Worm (Caenorhabditis elegans) whole organism, L4 larva: ENCODE measurements around the gene srbc-8.

Experiments
- F26F4.8 ChIP-seq: fragments of 200-800 bp; sonication (Bioruptor generic); conservative IDR thresholded peaks from 2 replicates; pipeline ENCODE4 v1.3.6; 2022; ENCODE audit warnings: missing genetic modification characterization, missing compliant biosample characterization
- Y75B8A.6 ChIP-seq: fragments of 200-800 bp; sonication (Bioruptor generic); IDR thresholded peaks from 2 replicates; pipeline ENCODE4 v1.3.6; 2022; ENCODE audit warnings: missing genetic modification reagents, missing genetic modification characterization, missing compliant biosample characterization
- ZK337.2 ChIP-seq: fragments of 200-800 bp; sonication (Bioruptor generic); IDR thresholded peaks from 2 replicates; pipeline ENCODE4 v1.3.6; 2022; ENCODE audit warnings: missing genetic modification reagents, missing genetic modification characterization, missing compliant biosample characterization
- aha-1 ChIP-seq: fragments of 150-350 bp; peaks from one replicate; lab custom pipeline; 2014; ENCODE audit warnings: missing biosample characterization, missing genetic modification characterization
- aly-2 ChIP-seq: sonication (generic microtip); optimal IDR thresholded peaks from 2 replicates; lab custom pipeline; 2018; ENCODE audit warnings: missing biosample characterization, missing genetic modification characterization
- ama-1 ChIP-seq: fragments of 150-350 bp; optimal IDR thresholded peaks from 2 replicates; lab custom pipeline; 2014; ENCODE audit warnings: inconsistent platforms, mixed read lengths
- ceh-62 ChIP-seq: sonication (generic microtip); optimal IDR thresholded peaks from 2 replicates; lab custom pipeline; 2017; ENCODE audit warnings: missing biosample characterization, missing genetic modification characterization
- ces-1 ChIP-seq: fragments of 150-350 bp; sonication (generic microtip); optimal IDR thresholded peaks from 4 replicates; lab custom pipeline; 2014; ENCODE audit warnings: missing biosample characterization, missing genetic modification reagents, missing genetic modification characterization
- daf-19 ChIP-seq: fragments of 200-800 bp; sonication (Bioruptor generic); conservative IDR thresholded peaks from 2 replicates; pipeline ENCODE4 v1.3.6; 2022; ENCODE audit warnings: missing genetic modification characterization, missing compliant biosample characterization
- daf-8 ChIP-seq: fragments of 200-800 bp; sonication (Bioruptor generic); IDR thresholded peaks from 2 replicates; pipeline ENCODE4 v1.3.6; 2022; ENCODE audit warnings: missing genetic modification characterization, missing compliant biosample characterization
- dmd-8 ChIP-seq: fragments of 200-800 bp; sonication (Bioruptor generic); IDR thresholded peaks from 2 replicates; pipeline ENCODE4 v1.3.6; 2022; ENCODE audit warnings: missing genetic modification characterization, missing compliant biosample characterization
- dpl-1 ChIP-seq: fragments of 150-350 bp; optimal IDR thresholded peaks from 2 replicates; lab custom pipeline; 2014; ENCODE audit warnings: missing biosample characterization, missing genetic modification reagents, missing genetic modification characterization
- duxl-1 ChIP-seq: sonication (generic microtip); optimal IDR thresholded peaks from 2 replicates; lab custom pipeline; 2016; ENCODE audit warnings: mild to moderate bottlenecking, missing genetic modification characterization, moderate library complexity, missing compliant biosample characterization; ENCODE audit not compliant: poor library complexity
- dve-1 ChIP-seq: sonication (generic microtip); optimal IDR thresholded peaks from 2 replicates; lab custom pipeline; 2017; ENCODE audit warnings: antibody characterized with exemption, mild to moderate bottlenecking, missing genetic modification characterization, missing compliant biosample characterization; ENCODE audit not compliant: insufficient read depth
- egl-27 ChIP-seq: sonication (generic microtip); optimal IDR thresholded peaks from 3 replicates; lab custom pipeline; 2017; ENCODE audit warnings: missing biosample characterization, missing genetic modification reagents, missing genetic modification characterization
- egl-43 ChIP-seq: fragments of 200-800 bp; sonication (Bioruptor generic); IDR thresholded peaks from 2 replicates; pipeline ENCODE4 v1.3.6; 2022; ENCODE audit warnings: missing genetic modification reagents, missing genetic modification characterization, missing compliant biosample characterization
- gei-8 ChIP-seq: fragments of 200-800 bp; sonication (Bioruptor generic); optimal IDR thresholded peaks from 2 replicates; lab custom pipeline; 2018; ENCODE audit warnings: mild to moderate bottlenecking, missing genetic modification characterization, missing compliant biosample characterization
- hif-1 ChIP-seq, 2 experiments: sonication (generic microtip); optimal IDR thresholded peaks; 2 replicates each; lab custom pipeline; 2016 to 2017; ENCODE audit warnings: missing compliant biosample characterization in 2 of 2, missing genetic modification characterization in 2 of 2, missing genetic modification reagents in 2 of 2, missing genotype in 2 of 2, mild to moderate bottlenecking in 1 of 2
- hlh-11 ChIP-seq: fragments of 200-800 bp; sonication (Bioruptor generic); optimal IDR thresholded peaks from 2 replicates; lab custom pipeline; 2018; ENCODE audit warnings: mild to moderate bottlenecking, missing genetic modification characterization, missing compliant biosample characterization
- hlh-30 ChIP-seq: sonication (generic microtip); optimal IDR thresholded peaks from 2 replicates; lab custom pipeline; 2017; ENCODE audit warnings: antibody characterized with exemption, mild to moderate bottlenecking, missing genetic modification characterization, missing compliant biosample characterization; ENCODE audit not compliant: insufficient read depth
- lim-7 ChIP-seq: fragments of 200-800 bp; sonication (Bioruptor generic); IDR thresholded peaks from 2 replicates; pipeline ENCODE4 v1.3.6; 2022; ENCODE audit warnings: missing genetic modification characterization, missing compliant biosample characterization
- lin-15B ChIP-seq: fragments of 150-350 bp; sonication (generic microtip); optimal IDR thresholded peaks from 3 replicates; lab custom pipeline; 2014; ENCODE audit warnings: missing biosample characterization, missing genetic modification characterization
- lir-3 ChIP-seq: sonication (generic microtip); optimal IDR thresholded peaks from 2 replicates; lab custom pipeline; 2016; ENCODE audit warnings: mild to moderate bottlenecking, missing genetic modification characterization, missing compliant biosample characterization
- lsy-2 ChIP-seq, 2 experiments: fragments of 150-350 bp in 1 of 2; sonication (generic microtip) in 1 of 2; optimal IDR thresholded peaks; 2 replicates each; lab custom pipeline; 2014 to 2017; ENCODE audit warnings: missing biosample characterization in 2 of 2, missing genetic modification characterization in 2 of 2
- mdl-1 ChIP-seq, 2 experiments: fragments of 150-350 bp in 1 of 2; sonication (generic microtip) in 1 of 2; optimal IDR thresholded peaks; 2 replicates each; lab custom pipeline; 2014 to 2017; ENCODE audit warnings: missing biosample characterization in 2 of 2, missing genetic modification characterization in 2 of 2
- mdt-29 ChIP-seq: fragments of 200-800 bp; sonication (Bioruptor generic); IDR thresholded peaks from 2 replicates; pipeline ENCODE4 v1.3.6; 2022; ENCODE audit warnings: missing genetic modification reagents, missing genetic modification characterization, missing compliant biosample characterization
- mep-1 ChIP-seq: fragments of 150-350 bp; sonication (generic microtip); optimal IDR thresholded peaks from 3 replicates; lab custom pipeline; 2014; ENCODE audit warnings: missing biosample characterization, missing genetic modification characterization
- mxl-3 ChIP-seq: fragments of 200-800 bp; sonication (Bioruptor generic); optimal IDR thresholded peaks from 2 replicates; lab custom pipeline; 2018; ENCODE audit warnings: mild to moderate bottlenecking, missing genetic modification characterization, missing compliant biosample characterization
- nhr-102 ChIP-seq: sonication (generic microtip); optimal IDR thresholded peaks from 2 replicates; lab custom pipeline; 2016; ENCODE audit warnings: mild to moderate bottlenecking, missing genetic modification characterization, moderate library complexity, missing compliant biosample characterization
- nhr-28 ChIP-seq: fragments of 150-350 bp; optimal IDR thresholded peaks from 2 replicates; lab custom pipeline; 2014; ENCODE audit warnings: missing biosample characterization, missing genetic modification characterization
- nhr-77 ChIP-seq: fragments of 150-350 bp; optimal IDR thresholded peaks from 2 replicates; lab custom pipeline; 2014; ENCODE audit warnings: missing biosample characterization, missing genetic modification characterization
- php-3 ChIP-seq: fragments of 200-800 bp; sonication (Bioruptor generic); IDR thresholded peaks from 2 replicates; pipeline ENCODE4 v1.3.6; 2022; ENCODE audit warnings: missing genetic modification reagents, missing genetic modification characterization, missing compliant biosample characterization
- pqm-1 ChIP-seq: sonication (generic microtip); optimal IDR thresholded peaks from 2 replicates; lab custom pipeline; 2017; ENCODE audit warnings: missing biosample characterization, missing genetic modification characterization
- rbr-2 ChIP-seq: sonication (generic microtip); optimal IDR thresholded peaks from 2 replicates; lab custom pipeline; 2016; ENCODE audit warnings: missing genotype, missing genetic modification characterization, missing compliant biosample characterization
- set-16 ChIP-seq: fragments of 200-800 bp; sonication (Bioruptor generic); IDR thresholded peaks from 2 replicates; pipeline ENCODE4 v1.3.6; 2022; ENCODE audit warnings: missing genetic modification reagents, missing genetic modification characterization, missing compliant biosample characterization
- tra-1 ChIP-seq: fragments of 200-800 bp; sonication (Bioruptor generic); IDR thresholded peaks from 2 replicates; pipeline ENCODE4 v1.3.6; 2022; ENCODE audit warnings: missing genetic modification reagents, missing genetic modification characterization, missing compliant biosample characterization
- unc-39 ChIP-seq: sonication (generic microtip); optimal IDR thresholded peaks from 2 replicates; lab custom pipeline; 2017; ENCODE audit warnings: missing biosample characterization, missing genetic modification characterization
- unc-62 ChIP-seq, 3 experiments: fragments of 150-350 bp in 1 of 3; sonication (generic microtip); optimal IDR thresholded peaks in 2 of 3; peaks in 1 of 3; 1 replicate in 1 of 3; 2 replicates in 2 of 3; lab custom pipeline; 2014 to 2017; ENCODE audit warnings: missing biosample characterization in 3 of 3, missing genetic modification characterization in 3 of 3, missing genetic modification reagents in 3 of 3, missing genotype in 1 of 3
- vab-7 ChIP-seq: fragments of 200-800 bp; sonication (Bioruptor generic); IDR thresholded peaks from 2 replicates; pipeline ENCODE4 v1.3.6; 2022; ENCODE audit warnings: missing genetic modification reagents, missing genetic modification characterization, missing compliant biosample characterization
- zfp-2 ChIP-seq: sonication (generic microtip); optimal IDR thresholded peaks from 2 replicates; lab custom pipeline; 2016; ENCODE audit warnings: mild to moderate bottlenecking, missing genetic modification characterization, missing compliant biosample characterization
- zfp-3 ChIP-seq: fragments of 200-800 bp; sonication (Bioruptor generic); conservative IDR thresholded peaks from 2 replicates; pipeline ENCODE4 v1.3.6; 2022; ENCODE audit warnings: missing genetic modification reagents, missing genetic modification characterization, missing compliant biosample characterization
- ztf-7 ChIP-seq: fragments of 150-350 bp; optimal IDR thresholded peaks from 2 replicates; lab custom pipeline; 2014; ENCODE audit warnings: missing biosample characterization, missing genetic modification characterization

Gene srbc-8

DNA sequence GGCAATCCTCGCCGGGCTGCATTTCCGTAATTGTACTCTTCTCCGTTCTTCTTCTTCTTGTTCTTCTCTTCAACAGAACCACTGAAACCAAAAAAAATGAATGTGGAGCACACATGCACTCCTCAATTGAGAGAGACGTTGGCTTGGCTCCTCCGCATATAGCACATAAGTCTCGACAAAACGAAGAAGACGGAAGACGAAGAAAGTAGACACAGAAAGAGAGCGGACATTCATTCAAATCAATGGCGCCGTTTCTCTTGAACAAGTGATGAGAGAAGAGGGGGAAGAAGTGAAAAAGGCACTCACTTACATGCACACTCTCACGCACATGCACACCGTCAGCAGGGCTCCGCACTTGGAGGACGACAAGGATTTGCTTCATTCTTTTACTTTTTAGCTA, 47.4 kb downstream of the srbc-8 start, which contains the start of gene F25E5.9 (continued):
- peak; percentile 20 for TF ChIP-seq hlh-30 (tag; lab: Kevin White, UChicago)
- peak; percentile 7 for TF ChIP-seq hlh-11 (tag; lab: Kevin White, UChicago)
- no peak for TF ChIP-seq daf-8
- TF ChIP-seq vab-7 (GFP tag; lab: Robert Waterston, UW): 0 out of 2 replicates have a peak, but pooled peaks have one; percentile 6
- no peak for TF ChIP-seq lim-7
- no peak for TF ChIP-seq ztf-7
- TF ChIP-seq ces-1: no peak
- TF ChIP-seq ceh-62 (tag; lab: Kevin White, UChicago): no peak
- TF ChIP-seq egl-43 (GFP tag; lab: Robert Waterston, UW): peak; percentile 72; the same call in 1 of the 2 replicates
- no peak for TF ChIP-seq dmd-8 (GFP tag; lab: Robert Waterston, UW)
- TF ChIP-seq ama-1: no peak
- 0 out of 2 replicates have a peak, but pooled peaks have one; percentile 11 for TF ChIP-seq tra-1 (GFP tag; lab: Robert Waterston, UW)
- TF ChIP-seq F26F4.8 (GFP tag; lab: Robert Waterston, UW): no peak
- TF ChIP-seq zfp-2 (tag; lab: Kevin White, UChicago): no peak
- no peak for TF ChIP-seq egl-27
- peak; percentile 16 for TF ChIP-seq mxl-3 (GFP tag; lab: Kevin White, UChicago)
- no peak for TF ChIP-seq pqm-1 (tag; lab: Kevin White, UChicago)
- no peak for TF ChIP-seq daf-19 (GFP tag; lab: Robert Waterston, UW)
- peak; percentile 48 for TF ChIP-seq duxl-1
- TF ChIP-seq gei-8 (GFP tag; lab: Kevin White, UChicago): no peak
- TF ChIP-seq php-3 (GFP tag; lab: Robert Waterston, UW): no peak
- TF ChIP-seq mdl-1 (tag; optimal IDR thresholded peaks at IDR 0.05; lab: Kevin White, UChicago): peak in 1 of 2 experiments; percentile 22
- no peak for TF ChIP-seq nhr-28
- TF ChIP-seq unc-39 (tag; lab: Kevin White, UChicago): no peak
- peak; percentile 28 for TF ChIP-seq rbr-2 (tag; lab: Kevin White, UChicago)
- peak in 1 of 2 experiments; percentile 3 for TF ChIP-seq hif-1 (tag; optimal IDR thresholded peaks at IDR 0.05; lab: Kevin White, UChicago)
- no peak for TF ChIP-seq lir-3 (tag; lab: Kevin White, UChicago)

DNA sequence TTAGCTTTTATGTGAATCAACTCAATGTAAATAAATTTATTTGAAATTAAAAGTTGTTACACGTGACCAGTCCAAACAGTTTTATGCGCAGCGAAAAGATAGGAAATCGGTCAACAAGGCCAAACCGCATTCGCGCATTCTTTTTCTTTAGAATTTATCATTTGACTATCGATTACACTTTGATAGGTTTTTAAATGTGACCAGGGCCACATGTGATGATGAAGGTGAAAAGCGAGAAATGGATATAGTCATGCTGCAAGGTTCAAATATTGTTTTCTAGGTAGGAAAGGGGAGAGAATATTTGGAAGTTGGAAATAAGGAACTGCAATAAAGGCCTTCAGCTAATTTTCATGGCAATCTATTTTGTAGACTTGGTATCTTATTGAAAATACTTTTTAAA, 48.0 kb downstream of the srbc-8 start:
- TF ChIP-seq lin-15B (tag; lab: Kevin White, UChicago) (no peak), zfp-3 (peak; percentile 63; the same call in 1 of the 2 replicates), aha-1 (tag; lab: Kevin White, UChicago) (peak; percentile 66), nhr-77 (no peak), aly-2 (tag; lab: Kevin White, UChicago) (no peak), mdl-1 (tag; optimal IDR thresholded peaks at IDR 0.05; lab: Kevin White, UChicago) (peak; percentile 8 to 73), ama-1 (peak; percentile 91), dve-1 (tag; lab: Kevin White, UChicago) (peak; percentile 34), set-16 (GFP tag; lab: Robert Waterston, UW) (no peak), mdt-29 (GFP tag; lab: Robert Waterston, UW) (0 out of 2 replicates have a peak, but pooled peaks have one; percentile 7), Y75B8A.6 (GFP tag; lab: Robert Waterston, UW) (0 out of 2 replicates have a peak, but pooled peaks have one; percentile 44), ZK337.2 (no peak), unc-62 (GFP tag; optimal IDR thresholded peaks at IDR 0.05 in 1 of 2; lab: Kevin White, UChicago) (peak in 1 of 2 experiments; percentile 8), unc-62 (tag; optimal IDR thresholded peaks at IDR 0.05; lab: Kevin White, UChicago) (no peak), dpl-1 (GFP tag; lab: Kevin White, UChicago) (peak; percentile 4), mxl-3 (GFP tag; lab: Kevin White, UChicago) (peak; percentile 34), nhr-28 (peak; percentile 64), nhr-102 (tag; lab: Kevin White, UChicago) (peak; percentile 1), lsy-2 (tag; optimal IDR thresholded peaks at IDR 0.05; lab: Kevin White, UChicago) (peak in 1 of 2 experiments; percentile 41), hlh-11 (tag; lab: Kevin White, UChicago) (peak; percentile 73), hlh-30 (tag; lab: Kevin White, UChicago) (peak; percentile 84), mep-1 (tag; lab: Kevin White, UChicago) (peak; percentile 50), duxl-1 (peak; percentile 13)
